Worm (Caenorhabditis elegans) whole organism, L4/young adult: Measurements from ENCODE around the gene F07G11.2.

ENCODE experiments used
- W03F9.2 ChIP-seq: fragments of 150-350 bp; optimal IDR thresholded peaks from 2 replicates; lab custom pipeline; 2014; ENCODE audit warnings: missing biosample characterization, missing genetic modification characterization
- dao-5 ChIP-seq: sonication (generic microtip); optimal IDR thresholded peaks from 2 replicates; lab custom pipeline; 2016; ENCODE audit warnings: missing genotype, missing genetic modification characterization, moderate library complexity, missing compliant biosample characterization
- him-1 ChIP-seq: sonication (generic microtip); optimal IDR thresholded peaks from 2 replicates; lab custom pipeline; 2016; ENCODE audit warnings: missing genotype, missing genetic modification reagents, missing genetic modification characterization, missing compliant biosample characterization

DNA sequence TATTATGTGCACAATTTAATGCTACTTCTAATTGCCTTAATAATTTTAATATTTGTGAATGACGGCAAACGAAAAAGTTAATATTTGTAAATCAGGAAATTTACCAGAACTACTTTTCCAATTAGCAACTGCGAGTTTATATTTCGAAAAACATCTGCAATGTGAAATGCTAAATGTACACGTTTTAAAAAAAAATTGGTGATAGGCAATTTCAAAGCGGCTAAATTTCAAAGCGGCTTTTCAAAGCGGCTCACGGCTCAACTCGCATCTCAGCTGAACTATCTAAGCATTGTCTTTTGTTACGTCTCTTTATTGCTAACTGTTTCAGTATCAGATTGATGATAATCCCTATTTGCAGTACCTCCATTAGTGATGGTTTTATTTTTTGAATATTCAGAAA, 35.2 kb downstream of the F07G11.2 start, which contains the start of gene srh-187:
- TF ChIP-seq W03F9.2 (tag; lab: Kevin White, UChicago) (no peak), him-1 (no peak), dao-5 (tag; lab: Kevin White, UChicago) (no peak)
